Fruit fly (Drosophila melanogaster): ENCODE data around the gene Sec10.

Sec10 gene

DNA sequence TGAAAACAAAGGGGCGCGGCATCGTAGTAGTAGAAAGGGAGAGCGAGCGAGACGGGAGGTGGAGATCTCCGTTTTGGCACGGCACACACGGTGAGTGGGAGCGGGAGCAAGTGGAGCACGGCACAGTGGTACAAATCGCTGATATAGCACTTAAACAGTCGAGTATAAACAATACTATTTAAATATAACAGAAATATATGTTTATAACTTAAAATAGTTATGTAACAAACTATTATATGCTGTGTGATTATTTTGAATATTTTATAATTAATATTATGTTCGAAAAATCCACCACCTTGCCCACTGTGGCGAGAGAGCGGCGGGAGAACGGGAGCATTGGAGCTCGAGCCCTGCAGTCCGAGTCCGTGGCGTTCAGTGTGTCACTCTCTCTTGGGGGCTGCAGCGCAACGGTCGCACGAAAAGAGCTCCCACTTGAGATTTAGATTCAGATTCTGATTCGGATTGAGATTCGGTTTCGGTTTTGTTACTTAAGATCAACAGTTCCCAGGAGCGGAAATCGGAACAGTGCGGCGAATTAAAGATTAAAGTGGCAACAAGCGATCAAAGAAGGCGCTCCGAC is 6.5 kb downstream of the Sec10 start, which contains the start of gene Kal1:
Kal1 (plus strand) TSS at position 383 of the 580 bp plus-strand sequence.
- peak; percentile 93 for TF ChIP-seq Lpt (GFP tag; optimal IDR thresholded peaks at IDR 0.05)
- TF ChIP-seq acj6 (GFP tag; optimal IDR thresholded peaks at IDR 0.05) = peak; percentile 98
- TF ChIP-seq achi (GFP tag; optimal IDR thresholded peaks at IDR 0.05) = peak; percentile 98
- TF ChIP-seq CG6163 (GFP tag; IDR thresholded peaks at IDR 0.05) = peak; percentile 98
- TF ChIP-seq lz (GFP tag; optimal IDR thresholded peaks at IDR 0.05) = peak; percentile 91
- peak; percentile 98 for TF ChIP-seq CG6808 (GFP tag; optimal IDR thresholded peaks at IDR 0.05)
- TF ChIP-seq Met (GFP tag; optimal IDR thresholded peaks at IDR 0.05) = peak; percentile 92
- peak; percentile 98 for TF ChIP-seq svp (GFP tag)
- peak; percentile 98 for TF ChIP-seq CG3919 (GFP tag; optimal IDR thresholded peaks at IDR 0.05)
- peak; percentile 84 for TF ChIP-seq CG31627 (GFP tag; optimal IDR thresholded peaks at IDR 0.05)
- TF ChIP-seq Sox14 (GFP tag; optimal IDR thresholded peaks at IDR 0.05) = peak; percentile 93
- peak; percentile 97 for TF ChIP-seq CG7368 (GFP tag; optimal IDR thresholded peaks at IDR 0.05)
- peak; percentile 98 for TF ChIP-seq esn (GFP tag; optimal IDR thresholded peaks at IDR 0.05)
- TF ChIP-seq CG8319 (GFP tag; optimal IDR thresholded peaks at IDR 0.05) = peak; percentile 94
- peak; percentile 98 for TF ChIP-seq CG8632 (GFP tag; optimal IDR thresholded peaks at IDR 0.05)
- peak; percentile 94 for TF ChIP-seq Sox15 (GFP tag; optimal IDR thresholded peaks at IDR 0.05)
- TF ChIP-seq CG6276 (GFP tag; optimal IDR thresholded peaks at IDR 0.05) = peak; percentile 96
- TF ChIP-seq CG6792 (GFP tag; optimal IDR thresholded peaks at IDR 0.05) = peak; percentile 99
- peak; percentile 36 for TF ChIP-seq fkh (GFP tag; optimal IDR thresholded peaks at IDR 0.05)
- peak; percentile 91 to 94 for TF ChIP-seq salr (GFP tag; optimal IDR thresholded peaks at IDR 0.05)
- peak; percentile 97 for TF ChIP-seq CG32006 (GFP tag; optimal IDR thresholded peaks at IDR 0.05)
- TF ChIP-seq vri (GFP tag; optimal IDR thresholded peaks at IDR 0.05) = peak; percentile 96
- TF ChIP-seq dsx (GFP tag; optimal IDR thresholded peaks at IDR 0.05; ENCODE audit: poor library complexity, severe bottlenecking) = peak; percentile 98
- TF ChIP-seq dac (GFP tag; optimal IDR thresholded peaks at IDR 0.05) = peak; percentile 92
- peak; percentile 92 for TF ChIP-seq Hr4 (GFP tag; optimal IDR thresholded peaks at IDR 0.05)
- peak; percentile 96 for TF ChIP-seq Gug (GFP tag; IDR thresholded peaks at IDR 0.05)
- peak; percentile 94 for TF ChIP-seq CG11294 (GFP tag; IDR thresholded peaks at IDR 0.05)
- peak; percentile 98 for TF ChIP-seq fd59A (GFP tag; optimal IDR thresholded peaks at IDR 0.05)
- TF ChIP-seq CG1621 (tag; optimal IDR thresholded peaks at IDR 0.05) = peak; percentile 97
- TF ChIP-seq CG9139 (GFP tag; optimal IDR thresholded peaks at IDR 0.05) = peak; percentile 98
- TF ChIP-seq CG34406 (GFP tag; optimal IDR thresholded peaks at IDR 0.05) = peak; percentile 99
- peak; percentile 98 for TF ChIP-seq CG3032 (tag; optimal IDR thresholded peaks at IDR 0.05)
- peak; percentile 97 for TF ChIP-seq CG10631 (GFP tag; optimal IDR thresholded peaks at IDR 0.05)
- peak; percentile 92 for TF ChIP-seq CG11902 (GFP tag; optimal IDR thresholded peaks at IDR 0.05)
- TF ChIP-seq Ets21C (GFP tag; optimal IDR thresholded peaks at IDR 0.05) = peak; percentile 76
- peak; percentile 99 for TF ChIP-seq ss (GFP tag; optimal IDR thresholded peaks at IDR 0.05)
- peak; percentile 91 for TF ChIP-seq cyc (GFP tag; optimal IDR thresholded peaks at IDR 0.05)
- TF ChIP-seq Blimp-1 (GFP tag; optimal IDR thresholded peaks at IDR 0.05) = peak; percentile 94
- peak; percentile 99 for TF ChIP-seq CG15336 (GFP tag; IDR thresholded peaks at IDR 0.05)
- TF ChIP-seq fd85E (GFP tag; optimal IDR thresholded peaks at IDR 0.05) = peak; percentile 92
- no peak for TF ChIP-seq Hr38 (GFP tag; optimal IDR thresholded peaks at IDR 0.05)
- peak; percentile 93 for TF ChIP-seq topi (GFP tag; optimal IDR thresholded peaks at IDR 0.05)
- peak; percentile 97 for TF ChIP-seq CG16779 (tag; optimal IDR thresholded peaks at IDR 0.05)
- peak; percentile 97 for TF ChIP-seq OdsH (GFP tag; optimal IDR thresholded peaks at IDR 0.05)
- TF ChIP-seq Hr39 (GFP tag; optimal IDR thresholded peaks at IDR 0.05) = peak; percentile 81
- TF ChIP-seq CG6854 (GFP tag; optimal IDR thresholded peaks at IDR 0.05) = peak; percentile 98
- TF ChIP-seq Smox (GFP tag; optimal IDR thresholded peaks at IDR 0.05) = peak; percentile 93
- peak; percentile 96 for TF ChIP-seq CG11762 (GFP tag; optimal IDR thresholded peaks at IDR 0.05; ENCODE audit: insufficient read depth)
- TF ChIP-seq net (GFP tag; optimal IDR thresholded peaks at IDR 0.05) = peak; percentile 97
- peak; percentile 97 for TF ChIP-seq CG10669 (GFP tag; optimal IDR thresholded peaks at IDR 0.05)
- TF ChIP-seq Eip78C (GFP tag) = peak; percentile 99
